Fruit fly (Drosophila melanogaster): ENCODE measurements around the gene CG9759.

Gene CG9759

dm6 chr3R:13645874-13646370 lies 36.9 kb upstream of the CG9759 start, which contains the start of gene sqd (continued):
- peak; percentile 90 for TF ChIP-seq Ets65A (GFP tag)
- TF ChIP-seq Meics (GFP tag; optimal IDR thresholded peaks at IDR 0.05), result peak; percentile 68
- TF ChIP-seq zfh2 (GFP tag; optimal IDR thresholded peaks at IDR 0.05), result peak; percentile 20
- peak; percentile 47 for TF ChIP-seq CG13296 (GFP tag; optimal IDR thresholded peaks at IDR 0.05)
- no peak for TF ChIP-seq pros (GFP tag; optimal IDR thresholded peaks at IDR 0.05)
- TF ChIP-seq oc (tag; optimal IDR thresholded peaks at IDR 0.05), result no peak
- peak; percentile 10 for TF ChIP-seq CG2712 (tag; optimal IDR thresholded peaks at IDR 0.05)
- TF ChIP-seq ems (GFP tag; optimal IDR thresholded peaks at IDR 0.05), result peak; percentile 49
- peak; percentile 39 for TF ChIP-seq CG6689 (GFP tag; IDR thresholded peaks at IDR 0.05)
- peak; percentile 33 for TF ChIP-seq CG12155 (GFP tag; optimal IDR thresholded peaks at IDR 0.05)
- TF ChIP-seq CG17359 (tag; optimal IDR thresholded peaks at IDR 0.05), result peak; percentile 53
- peak; percentile 21 for TF ChIP-seq exex (tag; optimal IDR thresholded peaks at IDR 0.05)
- no peak for TF ChIP-seq wor (GFP tag; IDR thresholded peaks at IDR 0.05)
- TF ChIP-seq CG31388 (GFP tag; optimal IDR thresholded peaks at IDR 0.05), result no peak
- TF ChIP-seq crp (GFP tag; optimal IDR thresholded peaks at IDR 0.05), result no peak
- peak; percentile 38; the same call in 1 of the 2 replicates for TF ChIP-seq Atf6 (GFP tag; IDR thresholded peaks at IDR 0.05)
- TF ChIP-seq MESR4 (GFP tag; optimal IDR thresholded peaks at IDR 0.05), result peak; percentile 89
- peak; percentile 43; the same call in 1 of the 2 replicates for TF ChIP-seq ara (GFP tag; IDR thresholded peaks at IDR 0.05)
- TF ChIP-seq ewg (GFP tag; optimal IDR thresholded peaks at IDR 0.05), result peak; percentile 10
- no peak for TF ChIP-seq CG1832 (GFP tag; optimal IDR thresholded peaks at IDR 0.05)
- TF ChIP-seq CG9609 (GFP tag; optimal IDR thresholded peaks at IDR 0.05), result no peak
- TF ChIP-seq CG2129 (GFP tag; IDR thresholded peaks at IDR 0.05; ENCODE audit: partially characterized antibody), result no peak
- peak; percentile 52 for TF ChIP-seq nmo (GFP tag; optimal IDR thresholded peaks at IDR 0.05)
- TF ChIP-seq Awh (GFP tag; IDR thresholded peaks at IDR 0.05), result 0 out of 2 replicates have a peak, but pooled peaks have one; percentile 25
- TF ChIP-seq repo (GFP tag; optimal IDR thresholded peaks at IDR 0.05), result no peak
- TF ChIP-seq zen2 (GFP tag; IDR thresholded peaks at IDR 0.05; ENCODE audit: partially characterized antibody), result no peak
- no peak for TF ChIP-seq Dek (tag; optimal IDR thresholded peaks at IDR 0.05)
- no peak for TF ChIP-seq Usf (GFP tag; optimal IDR thresholded peaks at IDR 0.05)
- no peak for TF ChIP-seq Lim3 (GFP tag; IDR thresholded peaks at IDR 0.05)
- TF ChIP-seq CG1529 (GFP tag; optimal IDR thresholded peaks at IDR 0.05), result peak; percentile 13
- TF ChIP-seq knrl (GFP tag; IDR thresholded peaks at IDR 0.05; ENCODE audit: partially characterized antibody), result no peak
- 0 out of 3 replicates have a peak, but pooled peaks have one; percentile 34 for TF ChIP-seq CG6791 (GFP tag; IDR thresholded peaks at IDR 0.05; ENCODE audit: partially characterized antibody)
- no peak for TF ChIP-seq eyg (GFP tag; optimal IDR thresholded peaks at IDR 0.05)
- TF ChIP-seq yki (optimal IDR thresholded peaks at IDR 0.05), result no peak
- TF ChIP-seq CG14014 (GFP tag; IDR thresholded peaks at IDR 0.05), result 0 out of 2 replicates have a peak, but pooled peaks have one; percentile 25
- no peak for TF ChIP-seq unc-4 (GFP tag; IDR thresholded peaks at IDR 0.05; ENCODE audit: partially characterized antibody)
- peak; percentile 63 for TF ChIP-seq odd (GFP tag; optimal IDR thresholded peaks at IDR 0.05)
- no peak for TF ChIP-seq corto (GFP tag; optimal IDR thresholded peaks at IDR 0.05)
- TF ChIP-seq dimm (GFP tag; IDR thresholded peaks at IDR 0.05), result no peak
- TF ChIP-seq pum (GFP tag; optimal IDR thresholded peaks at IDR 0.05), result peak; percentile 3
- peak; percentile 38 for TF ChIP-seq CG15269 (tag; optimal IDR thresholded peaks at IDR 0.05)
- no peak for TF ChIP-seq fd102C (GFP tag; optimal IDR thresholded peaks at IDR 0.05)
- peak; percentile 59 for TF ChIP-seq NfI (GFP tag; optimal IDR thresholded peaks at IDR 0.05)
- peak; percentile 59 for TF ChIP-seq BtbVII (GFP tag; optimal IDR thresholded peaks at IDR 0.05)
- TF ChIP-seq fd96Cb (tag; optimal IDR thresholded peaks at IDR 0.05), result peak; percentile 2
- no peak; the same call in 1 of the 2 replicates for TF ChIP-seq Ada2b (GFP tag; IDR thresholded peaks at IDR 0.05)
- TF ChIP-seq Ets97D (GFP tag; optimal IDR thresholded peaks at IDR 0.05), result peak; percentile 93
- no peak for TF ChIP-seq fru (optimal IDR thresholded peaks at IDR 0.05)
- TF ChIP-seq lbe (GFP tag; optimal IDR thresholded peaks at IDR 0.05), result no peak
- TF ChIP-seq prd (optimal IDR thresholded peaks at IDR 0.05), result no peak
- peak; percentile 49; the same call in 2 of the 3 replicates for TF ChIP-seq prd (GFP tag; IDR thresholded peaks at IDR 0.05)

Data from whole organism, embryonic.